Worm (Caenorhabditis elegans): ENCODE measurements around the gene ceh-48.

DNA sequence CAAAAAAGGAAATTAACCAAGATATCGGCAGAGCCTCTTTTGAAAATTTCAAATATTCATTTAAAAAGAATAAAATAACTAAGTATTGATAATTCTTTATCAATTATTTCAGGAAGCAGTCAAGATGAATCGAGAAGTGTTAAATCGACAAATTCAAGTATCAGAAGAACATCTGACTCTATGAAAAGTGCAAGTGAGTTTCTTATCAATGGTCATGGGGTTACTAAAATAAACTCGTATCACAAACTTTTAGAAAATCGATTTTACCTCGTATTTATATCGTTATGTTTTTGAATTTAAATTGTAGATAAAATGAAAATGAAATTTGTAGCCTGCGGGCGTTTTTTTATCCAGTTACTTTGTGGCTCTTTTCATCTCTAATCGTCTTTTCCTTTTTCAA is 40.4 kb upstream of the ceh-48 start:
- no peak for TF ChIP-seq him-1 (tag; optimal IDR thresholded peaks at IDR 0.05)
- no peak for TF ChIP-seq dao-5 (tag; optimal IDR thresholded peaks at IDR 0.05)
- no peak for TF ChIP-seq W03F9.2 (tag; optimal IDR thresholded peaks at IDR 0.05)
